Worm (Caenorhabditis elegans) whole organism, L1 larva: ENCODE data around the gene F01D5.2.
A peak's percentile ranks its signal among the peaks of the same experiment; 100 is the strongest.

Experiments
- C04F5.9 ChIP-seq: sonication (generic microtip); optimal IDR thresholded peaks from 2 replicates; lab custom pipeline; 2016; ENCODE audit warnings: missing genetic modification characterization, missing compliant biosample characterization
- F16B12.6 ChIP-seq: fragments of 150-350 bp; optimal IDR thresholded peaks from 2 replicates; lab custom pipeline; 2014; ENCODE audit warnings: missing biosample characterization, missing genetic modification characterization
- Y116A8C.19 ChIP-seq: sonication (generic microtip); optimal IDR thresholded peaks from 2 replicates; lab custom pipeline; 2016; ENCODE audit warnings: missing compliant biosample characterization, missing genetic modification characterization, borderline replicate concordance
- aly-2 ChIP-seq: fragments of 150-350 bp; optimal IDR thresholded peaks from 2 replicates; lab custom pipeline; 2014; ENCODE audit warnings: missing biosample characterization, missing genetic modification characterization
- ama-1 ChIP-seq: fragments of 150-350 bp; optimal IDR thresholded peaks from 2 replicates; lab custom pipeline; 2014
- blmp-1 ChIP-seq: fragments of 150-350 bp; optimal IDR thresholded peaks from 2 replicates; lab custom pipeline; 2014; ENCODE audit warnings: missing biosample characterization, missing genetic modification characterization
- ceh-63 ChIP-seq: fragments of 200-800 bp; sonication (Bioruptor generic); optimal IDR thresholded peaks from 2 replicates; lab custom pipeline; 2018; ENCODE audit warnings: mild to moderate bottlenecking, missing genetic modification characterization, missing compliant biosample characterization
- ceh-8 ChIP-seq: fragments of 200-800 bp; sonication (Bioruptor generic); optimal IDR thresholded peaks from 2 replicates; lab custom pipeline; 2018; ENCODE audit warnings: mild to moderate bottlenecking, missing genetic modification characterization, moderate library complexity, missing compliant biosample characterization
- ceh-82 ChIP-seq, 3 experiments: fragments of 150-350 bp in 1 of 3; sonication (generic microtip) in 2 of 3; optimal IDR thresholded peaks; 2 replicates each; lab custom pipeline; 2014 to 2017; ENCODE audit warnings: missing biosample characterization in 3 of 3, missing genetic modification characterization in 3 of 3
- ces-1 ChIP-seq: fragments of 150-350 bp; optimal IDR thresholded peaks from 2 replicates; lab custom pipeline; 2014; ENCODE audit warnings: missing biosample characterization, missing genetic modification reagents, missing genetic modification characterization
- dsc-1 ChIP-seq: sonication (generic microtip); optimal IDR thresholded peaks from 2 replicates; lab custom pipeline; 2016; ENCODE audit warnings: mild to moderate bottlenecking, missing genetic modification characterization, missing compliant biosample characterization
- efl-1 ChIP-seq, 4 experiments: fragments of 150-350 bp; optimal IDR thresholded peaks in 3 of 4; peaks in 1 of 4; 1 replicate in 1 of 4; 2 replicates in 3 of 4; lab custom pipeline; 2014; ENCODE audit warnings: missing biosample characterization in 2 of 4, missing genetic modification characterization in 2 of 4, missing genetic modification reagents in 2 of 4
- egl-27 ChIP-seq, 2 experiments: fragments of 150-350 bp in 1 of 2; sonication (generic microtip); optimal IDR thresholded peaks; 3 replicates each; lab custom pipeline; 2017 to 2018; ENCODE audit warnings: missing biosample characterization in 2 of 2, missing genetic modification characterization in 2 of 2, missing genetic modification reagents in 2 of 2
- elt-2 ChIP-seq: sonication (generic microtip); optimal IDR thresholded peaks from 2 replicates; lab custom pipeline; 2016; ENCODE audit warnings: missing genetic modification characterization, mild to moderate bottlenecking, inconsistent platforms, missing compliant biosample characterization, missing genetic modification reagents
- elt-3 ChIP-seq, 6 experiments: fragments of 150-350 bp in 1 of 6; sonication (generic microtip); optimal IDR thresholded peaks; 2 replicates each; lab custom pipeline; 2017 to 2018; ENCODE audit warnings: missing biosample characterization in 6 of 6, missing genetic modification characterization in 6 of 6, inconsistent platforms in 1 of 6
- fkh-10 ChIP-seq: sonication (generic microtip); optimal IDR thresholded peaks from 2 replicates; lab custom pipeline; 2017; ENCODE audit warnings: missing biosample characterization, missing genetic modification reagents, missing genetic modification characterization
- fkh-4 ChIP-seq: sonication (generic microtip); optimal IDR thresholded peaks from 2 replicates; lab custom pipeline; 2016; ENCODE audit warnings: missing compliant biosample characterization, missing genetic modification characterization, borderline replicate concordance
- fkh-8 ChIP-seq: sonication (generic microtip); optimal IDR thresholded peaks from 2 replicates; lab custom pipeline; 2016; ENCODE audit warnings: mild to moderate bottlenecking, missing genetic modification characterization, missing compliant biosample characterization
- fos-1 ChIP-seq: fragments of 150-350 bp; optimal IDR thresholded peaks from 2 replicates; lab custom pipeline; 2014; ENCODE audit warnings: missing biosample characterization, missing genetic modification characterization
- grh-1 ChIP-seq: fragments of 200-800 bp; sonication (Bioruptor generic); IDR thresholded peaks from 2 replicates; pipeline ENCODE4 v1.3.6; 2022; ENCODE audit warnings: missing genetic modification reagents, missing genetic modification characterization, missing compliant biosample characterization
- hlh-4 ChIP-seq: sonication (generic microtip); optimal IDR thresholded peaks from 2 replicates; lab custom pipeline; 2016; ENCODE audit warnings: mild to moderate bottlenecking, missing genetic modification characterization, missing compliant biosample characterization
- isw-1 ChIP-seq: fragments of 200-800 bp; sonication (Bioruptor generic); IDR thresholded peaks from 2 replicates; pipeline ENCODE4 v1.3.6; 2022; ENCODE audit warnings: missing genetic modification characterization, missing compliant biosample characterization
- lin-14 ChIP-seq: fragments of 200-800 bp; sonication (Bioruptor generic); optimal IDR thresholded peaks from 2 replicates; lab custom pipeline; 2018; ENCODE audit warnings: mild to moderate bottlenecking, missing genetic modification characterization, moderate library complexity, missing compliant biosample characterization
- lin-35 ChIP-seq, 2 experiments: fragments of 150-350 bp; optimal IDR thresholded peaks; 2 replicates each; lab custom pipeline; 2014; ENCODE audit warnings: missing biosample characterization in 2 of 2, missing genetic modification characterization in 2 of 2, missing genetic modification reagents in 2 of 2
- mab-9 ChIP-seq: fragments of 200-800 bp; sonication (Bioruptor generic); IDR thresholded peaks from 2 replicates; pipeline ENCODE4 v1.3.6; 2022; ENCODE audit warnings: missing genetic modification reagents, missing genetic modification characterization, missing compliant biosample characterization
- mdl-1 ChIP-seq, 2 experiments: fragments of 150-350 bp; optimal IDR thresholded peaks; 2 replicates each; lab custom pipeline; 2014 to 2017; ENCODE audit warnings: missing biosample characterization in 2 of 2, missing genetic modification characterization in 2 of 2, inconsistent platforms in 1 of 2
- nhr-12 ChIP-seq: sonication (generic microtip); optimal IDR thresholded peaks from 2 replicates; lab custom pipeline; 2017; ENCODE audit warnings: missing biosample characterization, missing genetic modification characterization
- nhr-19 ChIP-seq: fragments of 200-800 bp; sonication (Bioruptor generic); conservative IDR thresholded peaks from 2 replicates; pipeline ENCODE4 v1.3.6; 2022; ENCODE audit warnings: missing genetic modification characterization, missing compliant biosample characterization
- nhr-20 ChIP-seq: sonication (generic microtip); optimal IDR thresholded peaks from 2 replicates; lab custom pipeline; 2016; ENCODE audit warnings: mild to moderate bottlenecking, missing genetic modification characterization, missing compliant biosample characterization
- nhr-237 ChIP-seq: fragments of 150-350 bp; optimal IDR thresholded peaks from 2 replicates; lab custom pipeline; 2014; ENCODE audit warnings: missing biosample characterization, missing genetic modification characterization
- nhr-47 ChIP-seq: sonication (generic microtip); optimal IDR thresholded peaks from 2 replicates; lab custom pipeline; 2016; ENCODE audit warnings: mild to moderate bottlenecking, missing genetic modification characterization, moderate library complexity, missing compliant biosample characterization
- nhr-71 ChIP-seq: sonication (generic microtip); optimal IDR thresholded peaks from 2 replicates; lab custom pipeline; 2016; ENCODE audit warnings: mild to moderate bottlenecking, missing genetic modification characterization, moderate library complexity, missing compliant biosample characterization
- nhr-76 ChIP-seq: sonication (generic microtip); optimal IDR thresholded peaks from 2 replicates; lab custom pipeline; 2017; ENCODE audit warnings: missing biosample characterization, missing genetic modification characterization
- nhr-77 ChIP-seq: fragments of 150-350 bp; optimal IDR thresholded peaks from 2 replicates; lab custom pipeline; 2014; ENCODE audit warnings: missing biosample characterization, missing genetic modification characterization
- nhr-85 ChIP-seq: sonication (generic microtip); peaks from one replicate; lab custom pipeline; 2016; ENCODE audit warnings: missing genetic modification characterization, inconsistent platforms, missing compliant biosample characterization
- pax-3 ChIP-seq: fragments of 200-800 bp; sonication (Bioruptor generic); optimal IDR thresholded peaks from 2 replicates; lab custom pipeline; 2018; ENCODE audit warnings: mild to moderate bottlenecking, missing genetic modification characterization, moderate library complexity, missing compliant biosample characterization
- skn-1 ChIP-seq: fragments of 150-350 bp; optimal IDR thresholded peaks from 2 replicates; lab custom pipeline; 2014; ENCODE audit warnings: missing biosample characterization, missing genetic modification characterization
- snpc-4 ChIP-seq: fragments of 150-350 bp; optimal IDR thresholded peaks from 2 replicates; lab custom pipeline; 2014; ENCODE audit warnings: missing biosample characterization, missing genetic modification characterization
- snu-23 ChIP-seq: sonication (generic microtip); optimal IDR thresholded peaks from 2 replicates; lab custom pipeline; 2016; ENCODE audit warnings: missing genetic modification characterization, missing compliant biosample characterization
- swsn-7 ChIP-seq: sonication (generic microtip); optimal IDR thresholded peaks from 2 replicates; lab custom pipeline; 2016; ENCODE audit warnings: missing genetic modification characterization, missing compliant biosample characterization
- unc-130 ChIP-seq: fragments of 150-350 bp; optimal IDR thresholded peaks from 2 replicates; lab custom pipeline; 2017; ENCODE audit warnings: missing biosample characterization, missing genetic modification characterization, inconsistent platforms
- unc-30 ChIP-seq: sonication (generic microtip); optimal IDR thresholded peaks from 2 replicates; lab custom pipeline; 2017; ENCODE audit warnings: missing biosample characterization, missing genetic modification characterization
- unc-86 ChIP-seq: sonication (generic microtip); optimal IDR thresholded peaks from 2 replicates; lab custom pipeline; 2016; ENCODE audit warnings: missing genetic modification characterization, missing compliant biosample characterization

F01D5.2 gene

ce11 chrII:13998964-13999363 is at the start of gene F01D5.2:
Gene F01D5.2 (minus strand): TSS chrII:13999064.
- TF ChIP-seq ama-1 (lab: Kevin White, UChicago), result no peak
- TF ChIP-seq elt-3 (tag; optimal IDR thresholded peaks at IDR 0.05; lab: Kevin White, UChicago), result no peak
- no peak for TF ChIP-seq nhr-12 (tag; lab: Kevin White, UChicago)
- no peak for TF ChIP-seq lin-35 (GFP tag; optimal IDR thresholded peaks at IDR 0.05; lab: Kevin White, UChicago)

ce11 chrII:14046491-14046890 is 47.6 kb upstream of the F01D5.2 start:
- peak; percentile 25 for TF ChIP-seq lin-14 (GFP tag; lab: Kevin White, UChicago)
- TF ChIP-seq hlh-4 (tag; lab: Kevin White, UChicago), result no peak
- TF ChIP-seq F16B12.6 (tag; lab: Kevin White, UChicago), result no peak
- TF ChIP-seq elt-2 (tag; lab: Kevin White, UChicago), result no peak
- no peak for TF ChIP-seq unc-30 (tag; lab: Kevin White, UChicago)
- TF ChIP-seq swsn-7 (tag; lab: Kevin White, UChicago), result no peak
- no peak for TF ChIP-seq fos-1 (tag; lab: Kevin White, UChicago)
- TF ChIP-seq nhr-76 (tag; lab: Kevin White, UChicago), result no peak
- no peak for TF ChIP-seq unc-86 (tag; lab: Kevin White, UChicago)
- TF ChIP-seq Y116A8C.19, result no peak
- TF ChIP-seq blmp-1 (tag; lab: Kevin White, UChicago), result peak; percentile 65
- no peak for TF ChIP-seq snpc-4 (tag; lab: Kevin White, UChicago)
- TF ChIP-seq efl-1 (optimal IDR thresholded peaks at IDR 0.05; lab: Kevin White, UChicago), result no peak
- peak in 1 of 2 experiments; percentile 82 for TF ChIP-seq efl-1 (GFP tag; optimal IDR thresholded peaks at IDR 0.05 in 1 of 2; lab: Kevin White, UChicago)
- TF ChIP-seq elt-3 (tag; optimal IDR thresholded peaks at IDR 0.05; lab: Kevin White, UChicago), result no peak
- TF ChIP-seq nhr-77 (tag; lab: Kevin White, UChicago), result no peak
- TF ChIP-seq ces-1 (GFP tag; lab: Kevin White, UChicago), result no peak
- TF ChIP-seq grh-1 (GFP tag; lab: Robert Waterston, UW), result no peak
- no peak for TF ChIP-seq ceh-63
- no peak for TF ChIP-seq aly-2 (tag; lab: Kevin White, UChicago)
- TF ChIP-seq, all 84 proteins: peak for 3

- TF ChIP-seq efl-1 (optimal IDR thresholded peaks at IDR 0.05; lab: Kevin White, UChicago) (no peak), efl-1 (GFP tag; optimal IDR thresholded peaks at IDR 0.05 in 1 of 2; lab: Kevin White, UChicago) (peak in 1 of 2 experiments; percentile 63), nhr-19 (GFP tag; lab: Robert Waterston, UW) (no peak)
- TF ChIP-seq, all 84 proteins: peak for 1
Measured at ce11 chrII:14045934-14046470, 47.1 kb upstream of the F01D5.2 start.

ce11 chrII:14045235-14045634 is 46.4 kb upstream of the F01D5.2 start:
- TF ChIP-seq lin-35 (GFP tag; optimal IDR thresholded peaks at IDR 0.05; lab: Kevin White, UChicago), result peak in 1 of 2 experiments; percentile 14
- TF ChIP-seq nhr-47, result peak; percentile 29
- TF ChIP-seq nhr-237 (tag; lab: Kevin White, UChicago), result no peak
- TF ChIP-seq nhr-20 (tag; lab: Kevin White, UChicago), result peak; percentile 41
- TF ChIP-seq skn-1 (tag; lab: Kevin White, UChicago), result no peak
- no peak for TF ChIP-seq unc-130
- TF ChIP-seq nhr-85 (tag; lab: Kevin White, UChicago), result peak; percentile 74
- TF ChIP-seq fkh-10 (GFP tag; lab: Kevin White, UChicago), result no peak
- TF ChIP-seq nhr-71, result peak; percentile 47
- TF ChIP-seq nhr-77 (tag; lab: Kevin White, UChicago), result no peak
- TF ChIP-seq ceh-82 (tag; optimal IDR thresholded peaks at IDR 0.05; lab: Kevin White, UChicago), result no peak
- TF ChIP-seq C04F5.9 (tag; lab: Kevin White, UChicago), result no peak
- no peak for TF ChIP-seq pax-3
- no peak for TF ChIP-seq mdl-1 (tag; optimal IDR thresholded peaks at IDR 0.05; lab: Kevin White, UChicago)
- peak; percentile 50 for TF ChIP-seq fkh-8 (tag; lab: Kevin White, UChicago)
- TF ChIP-seq grh-1 (GFP tag; lab: Robert Waterston, UW), result no peak
- no peak for TF ChIP-seq fkh-4 (tag; lab: Kevin White, UChicago)
- peak; percentile 47 for TF ChIP-seq lin-14 (GFP tag; lab: Kevin White, UChicago)
- no peak for TF ChIP-seq isw-1
- TF ChIP-seq snu-23 (GFP tag; lab: Kevin White, UChicago), result peak; percentile 26
- TF ChIP-seq dsc-1 (tag; lab: Kevin White, UChicago), result peak; percentile 27
- no peak for TF ChIP-seq egl-27 (tag; optimal IDR thresholded peaks at IDR 0.05; lab: Kevin White, UChicago)
- TF ChIP-seq mab-9 (GFP tag; lab: Robert Waterston, UW), result no peak
- no peak for TF ChIP-seq ceh-8 (GFP tag; lab: Kevin White, UChicago)
- peak; percentile 51 for TF ChIP-seq blmp-1 (tag; lab: Kevin White, UChicago)
